Worm (Caenorhabditis elegans) whole organism, L2 larva: ENCODE results near the gene smg-6.
A peak's percentile ranks its signal among the peaks of the same experiment; 100 is the strongest.

Experiments
- C34F6.9 ChIP-seq: fragments of 150-350 bp; optimal IDR thresholded peaks from 2 replicates; lab custom pipeline; 2014; ENCODE audit warnings: missing biosample characterization, missing genetic modification characterization
- F13H6.1 ChIP-seq: sonication (generic microtip); optimal IDR thresholded peaks from 2 replicates; lab custom pipeline; 2016; ENCODE audit warnings: missing genetic modification characterization, missing compliant biosample characterization
- Y55F3AM.14 ChIP-seq: fragments of 200-800 bp; sonication (Bioruptor generic); optimal IDR thresholded peaks from 2 replicates; lab custom pipeline; 2018; ENCODE audit warnings: mild to moderate bottlenecking, missing genetic modification characterization, missing compliant biosample characterization
- alr-1 ChIP-seq: fragments of 150-350 bp; optimal IDR thresholded peaks from 2 replicates; lab custom pipeline; 2014; ENCODE audit warnings: missing biosample characterization, missing genetic modification characterization
- aly-2 ChIP-seq: fragments of 150-350 bp; optimal IDR thresholded peaks from 2 replicates; lab custom pipeline; 2014; ENCODE audit warnings: missing biosample characterization, missing genetic modification characterization
- ama-1 ChIP-seq: fragments of 150-350 bp; optimal IDR thresholded peaks from 2 replicates; lab custom pipeline; 2018; ENCODE audit warnings: inconsistent platforms
- blmp-1 ChIP-seq: sonication (generic microtip); optimal IDR thresholded peaks from 2 replicates; lab custom pipeline; 2017; ENCODE audit warnings: missing genetic modification characterization, mild to moderate bottlenecking, missing compliant biosample characterization, antibody characterized with exemption, moderate library complexity; ENCODE audit not compliant: insufficient read depth
- ceh-82 ChIP-seq: fragments of 150-350 bp; optimal IDR thresholded peaks from 2 replicates; lab custom pipeline; 2014; ENCODE audit warnings: missing biosample characterization, missing genetic modification characterization
- crh-2 ChIP-seq: sonication (generic microtip); optimal IDR thresholded peaks from 2 replicates; lab custom pipeline; 2017; ENCODE audit warnings: missing biosample characterization, missing genetic modification characterization
- dmd-4 ChIP-seq: sonication (generic microtip); optimal IDR thresholded peaks from 2 replicates; lab custom pipeline; 2017; ENCODE audit warnings: missing biosample characterization, missing genetic modification characterization
- elt-1 ChIP-seq: fragments of 150-350 bp; optimal IDR thresholded peaks from 2 replicates; lab custom pipeline; 2014; ENCODE audit warnings: missing biosample characterization, missing genetic modification characterization
- elt-3 ChIP-seq: sonication (generic microtip); optimal IDR thresholded peaks from 2 replicates; lab custom pipeline; 2017; ENCODE audit warnings: missing biosample characterization, missing genetic modification characterization
- fos-1 ChIP-seq: fragments of 150-350 bp; optimal IDR thresholded peaks from 2 replicates; lab custom pipeline; 2014; ENCODE audit warnings: missing biosample characterization, missing genetic modification characterization
- gmeb-1 ChIP-seq: fragments of 150-350 bp; optimal IDR thresholded peaks from 2 replicates; lab custom pipeline; 2014; ENCODE audit warnings: missing biosample characterization, missing genetic modification characterization
- lin-11 ChIP-seq: fragments of 150-350 bp; sonication (generic microtip); optimal IDR thresholded peaks from 2 replicates; lab custom pipeline; 2014; ENCODE audit warnings: missing biosample characterization, missing genetic modification characterization, inconsistent platforms, mixed read lengths
- lsy-2 ChIP-seq, 2 experiments: fragments of 150-350 bp in 1 of 2; sonication (generic microtip) in 1 of 2; optimal IDR thresholded peaks; 2 replicates each; lab custom pipeline; 2014 to 2017; ENCODE audit warnings: missing biosample characterization in 2 of 2, missing genetic modification characterization in 2 of 2
- mab-5 ChIP-seq: fragments of 150-350 bp; optimal IDR thresholded peaks from 2 replicates; lab custom pipeline; 2014; ENCODE audit warnings: missing biosample characterization, missing genetic modification characterization
- mbf-1 ChIP-seq: sonication (generic microtip); optimal IDR thresholded peaks from 2 replicates; lab custom pipeline; 2017; ENCODE audit warnings: missing biosample characterization, missing genetic modification characterization
- nhr-10 ChIP-seq: sonication (generic microtip); optimal IDR thresholded peaks from 2 replicates; lab custom pipeline; 2017; ENCODE audit warnings: missing biosample characterization, missing genetic modification characterization
- nhr-11 ChIP-seq: fragments of 150-350 bp; optimal IDR thresholded peaks from 2 replicates; lab custom pipeline; 2014; ENCODE audit warnings: missing biosample characterization, missing genetic modification characterization
- nhr-12 ChIP-seq: fragments of 150-350 bp; optimal IDR thresholded peaks from 2 replicates; lab custom pipeline; 2014; ENCODE audit warnings: missing biosample characterization, missing genetic modification characterization
- nhr-129 ChIP-seq: fragments of 150-350 bp; optimal IDR thresholded peaks from 2 replicates; lab custom pipeline; 2014; ENCODE audit warnings: missing biosample characterization, missing genetic modification characterization
- nhr-21 ChIP-seq: fragments of 150-350 bp; optimal IDR thresholded peaks from 2 replicates; lab custom pipeline; 2014; ENCODE audit warnings: missing biosample characterization, missing genetic modification characterization
- nhr-25 ChIP-seq: fragments of 150-350 bp; sonication (generic microtip); optimal IDR thresholded peaks from 3 replicates; lab custom pipeline; 2014; ENCODE audit warnings: missing biosample characterization, missing genetic modification characterization
- nhr-6 ChIP-seq: fragments of 150-350 bp; optimal IDR thresholded peaks from 2 replicates; lab custom pipeline; 2014; ENCODE audit warnings: missing biosample characterization, missing genetic modification characterization
- nhr-77 ChIP-seq: fragments of 150-350 bp; optimal IDR thresholded peaks from 2 replicates; lab custom pipeline; 2014; ENCODE audit warnings: missing biosample characterization, missing genetic modification characterization
- skn-1 ChIP-seq: sonication (generic microtip); optimal IDR thresholded peaks from 2 replicates; lab custom pipeline; 2017; ENCODE audit warnings: missing biosample characterization, missing genetic modification characterization
- sma-3 ChIP-seq: sonication (generic microtip); optimal IDR thresholded peaks from 2 replicates; lab custom pipeline; 2016; ENCODE audit warnings: missing genetic modification reagents, missing genetic modification characterization, missing compliant biosample characterization
- sma-9 ChIP-seq, 2 experiments: fragments of 150-350 bp in 1 of 2; sonication (generic microtip) in 1 of 2; optimal IDR thresholded peaks; 2 replicates each; lab custom pipeline; 2014 to 2016; ENCODE audit warnings: missing genetic modification characterization in 2 of 2, mild to moderate bottlenecking in 1 of 2, missing biosample characterization in 1 of 2, missing compliant biosample characterization in 1 of 2, missing genetic modification reagents in 1 of 2, moderate library complexity in 1 of 2
- snpc-4 ChIP-seq: fragments of 150-350 bp; optimal IDR thresholded peaks from 2 replicates; lab custom pipeline; 2014; ENCODE audit warnings: missing biosample characterization, missing genetic modification characterization
- unc-55 ChIP-seq: fragments of 150-350 bp; sonication (generic microtip); optimal IDR thresholded peaks from 3 replicates; lab custom pipeline; 2014; ENCODE audit warnings: missing biosample characterization, missing genetic modification reagents, missing genetic modification characterization
- unc-62 ChIP-seq: fragments of 150-350 bp; optimal IDR thresholded peaks from 2 replicates; lab custom pipeline; 2014; ENCODE audit warnings: missing biosample characterization, missing genetic modification reagents, missing genetic modification characterization
- ztf-1 ChIP-seq: fragments of 200-800 bp; sonication (Bioruptor generic); conservative IDR thresholded peaks from 2 replicates; pipeline ENCODE4 v1.3.6; 2022; ENCODE audit warnings: missing genetic modification characterization, missing compliant biosample characterization
- ztf-11 ChIP-seq: sonication (generic microtip); optimal IDR thresholded peaks from 2 replicates; lab custom pipeline; 2017; ENCODE audit warnings: missing biosample characterization, missing genetic modification characterization

The smg-6 gene

DNA sequence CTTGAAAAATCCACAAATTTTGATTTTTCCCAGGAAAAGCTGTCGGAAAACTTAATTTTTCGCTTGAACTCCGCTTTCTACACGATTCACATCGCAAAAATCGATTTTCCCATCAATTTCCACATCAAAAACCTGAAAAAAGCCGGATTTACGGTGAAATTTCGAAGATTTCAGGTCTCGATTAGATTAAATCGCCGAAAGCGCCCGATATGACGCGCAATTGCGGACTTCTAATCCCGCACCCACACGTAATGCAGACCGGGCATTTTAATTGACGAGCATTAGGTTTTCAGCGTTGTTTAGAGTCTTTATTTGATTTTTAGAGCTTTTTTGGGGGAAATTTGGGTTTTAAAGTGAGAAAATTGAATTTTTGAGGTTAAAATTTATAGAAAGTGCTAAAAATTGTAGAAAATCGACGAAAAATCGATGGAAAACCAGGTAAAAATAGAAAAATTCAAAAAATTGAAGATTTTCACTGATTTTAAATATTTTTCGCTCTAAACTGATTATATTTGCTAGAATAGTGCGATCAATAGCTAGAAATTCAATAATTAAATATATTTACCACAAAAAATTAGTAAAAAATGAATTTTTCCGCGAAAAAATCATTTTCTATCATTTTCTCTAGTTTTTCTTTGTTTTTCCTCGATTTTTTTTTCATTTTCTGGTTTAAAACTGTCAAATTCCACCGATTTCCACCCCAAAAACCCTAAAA is 13.5 kb downstream of the smg-6 start, which contains the start of gene Y54F10AL.1:
TSS of gene Y54F10AL.1 (plus strand) at position 665 of the 715 bp plus-strand sequence.
- TF ChIP-seq F13H6.1 (no peak), sma-3 (GFP tag; lab: Kevin White, UChicago) (no peak), nhr-129 (tag; lab: Kevin White, UChicago) (no peak), elt-3 (tag; lab: Kevin White, UChicago) (no peak), gmeb-1 (tag; lab: Kevin White, UChicago) (peak; percentile 16), unc-62 (GFP tag; lab: Kevin White, UChicago) (no peak), ama-1 (lab: Kevin White, UChicago) (peak; percentile 3), ztf-1 (GFP tag; lab: Robert Waterston, UW) (no peak), unc-55 (GFP tag; lab: Kevin White, UChicago) (peak; percentile 38), lsy-2 (tag; optimal IDR thresholded peaks at IDR 0.05; lab: Kevin White, UChicago) (peak; percentile 19 to 58), C34F6.9 (tag; lab: Kevin White, UChicago) (peak; percentile 25), nhr-77 (tag; lab: Kevin White, UChicago) (no peak), crh-2 (tag; lab: Kevin White, UChicago) (peak; percentile 58), nhr-25 (peak; percentile 3)

DNA sequence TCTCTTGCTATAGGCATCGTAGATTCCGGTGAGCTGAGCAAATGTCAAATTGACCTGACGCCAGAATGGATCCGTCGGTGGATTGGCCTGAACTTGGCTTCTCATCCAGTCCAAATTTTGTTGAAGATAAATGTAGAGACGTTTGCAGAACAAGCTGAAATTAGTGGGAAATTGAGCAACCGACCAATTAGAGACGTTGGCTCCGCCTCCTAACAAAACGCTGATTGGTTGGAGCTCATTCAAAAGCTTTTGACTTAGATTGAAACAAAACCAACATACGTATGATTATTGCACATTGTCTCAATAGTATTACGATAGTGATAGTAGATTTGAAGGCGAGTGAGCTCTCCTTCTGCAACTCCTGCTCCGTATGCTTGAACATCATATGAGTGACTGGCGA is 32.8 kb downstream of the smg-6 start:
- no peak for TF ChIP-seq nhr-10 (tag; lab: Kevin White, UChicago)
- no peak for TF ChIP-seq nhr-6
- no peak for TF ChIP-seq lin-11
- no peak for TF ChIP-seq Y55F3AM.14 (GFP tag; lab: Kevin White, UChicago)
- TF ChIP-seq elt-1: no peak
- no peak for TF ChIP-seq aly-2 (tag; lab: Kevin White, UChicago)
- no peak for TF ChIP-seq lsy-2 (tag; optimal IDR thresholded peaks at IDR 0.05; lab: Kevin White, UChicago)
- TF ChIP-seq unc-55 (GFP tag; lab: Kevin White, UChicago): no peak
- TF ChIP-seq sma-9 (GFP tag; optimal IDR thresholded peaks at IDR 0.05; lab: Kevin White, UChicago): no peak
- TF ChIP-seq sma-9 (tag; optimal IDR thresholded peaks at IDR 0.05; lab: Kevin White, UChicago): no peak
- no peak for TF ChIP-seq nhr-25
- TF ChIP-seq sma-3 (GFP tag; lab: Kevin White, UChicago): no peak
- no peak for TF ChIP-seq dmd-4 (tag; lab: Kevin White, UChicago)
- TF ChIP-seq C34F6.9 (tag; lab: Kevin White, UChicago): no peak
- TF ChIP-seq alr-1 (tag; lab: Kevin White, UChicago): no peak
- TF ChIP-seq snpc-4 (tag; lab: Kevin White, UChicago): no peak
- no peak for TF ChIP-seq unc-62 (GFP tag; lab: Kevin White, UChicago)

DNA sequence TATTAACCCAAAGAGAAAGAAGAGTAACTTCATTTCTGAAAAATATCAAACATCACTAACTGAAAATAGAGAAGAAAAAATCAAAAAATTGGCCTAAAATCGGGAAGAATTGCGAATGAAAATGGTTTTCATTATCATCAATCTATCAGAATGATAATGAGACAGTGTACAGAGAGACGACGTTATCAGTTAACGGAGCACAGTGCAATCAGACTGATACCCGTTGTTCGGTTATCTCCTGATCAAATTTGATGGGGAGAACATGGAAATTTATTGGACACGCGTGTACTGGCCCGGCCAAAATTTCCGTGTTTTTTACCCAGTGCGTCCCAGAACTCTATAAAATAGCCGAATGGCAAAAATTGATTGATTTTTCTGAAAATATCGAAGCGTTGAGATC is 34.3 kb downstream of the smg-6 start, which contains the start of gene Y54F10AM.8:
TSS of gene Y54F10AM.8 (minus strand) at position 35 of the 400 bp plus-strand sequence.
- peak; percentile 20 for TF ChIP-seq skn-1 (tag; lab: Kevin White, UChicago)
- no peak for TF ChIP-seq mab-5 (tag; lab: Kevin White, UChicago)
- no peak for TF ChIP-seq blmp-1 (tag; lab: Kevin White, UChicago)
- peak; percentile 4 for TF ChIP-seq gmeb-1 (tag; lab: Kevin White, UChicago)
- peak; percentile 87 for TF ChIP-seq fos-1
- TF ChIP-seq ceh-82 (tag; lab: Kevin White, UChicago): no peak
- TF ChIP-seq, all 48 proteins: peak for 3

DNA sequence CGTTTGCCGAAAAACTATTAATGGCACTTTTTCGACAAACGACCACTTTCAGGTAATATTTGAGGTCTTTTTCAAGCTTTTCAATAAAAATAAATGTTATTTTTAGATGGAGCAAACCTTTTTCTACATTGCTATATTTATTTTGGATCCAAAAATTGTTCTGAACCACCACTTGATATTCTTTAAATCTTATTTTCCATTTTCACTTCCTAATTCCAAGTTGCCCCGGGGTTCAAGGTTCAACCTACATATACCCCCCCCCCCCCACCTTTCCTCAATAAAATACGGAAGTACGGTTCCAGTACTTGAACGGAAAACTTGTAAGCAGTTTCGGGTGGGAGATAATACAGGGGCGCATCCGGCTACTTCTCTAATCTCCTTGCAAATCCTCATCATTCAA is 34.9 kb downstream of the smg-6 start, which contains the start of gene Y54F10AM.6:
TSS of gene Y54F10AM.6 (plus strand) at position 301 of the 400 bp plus-strand sequence.
- TF ChIP-seq nhr-25: no peak
- TF ChIP-seq nhr-12 (tag; lab: Kevin White, UChicago): no peak
- no peak for TF ChIP-seq elt-1
- TF ChIP-seq nhr-6: no peak
- no peak for TF ChIP-seq nhr-21 (tag; lab: Kevin White, UChicago)
- no peak for TF ChIP-seq blmp-1 (tag; lab: Kevin White, UChicago)
- no peak for TF ChIP-seq C34F6.9 (tag; lab: Kevin White, UChicago)
- TF ChIP-seq ztf-11 (tag; lab: Kevin White, UChicago): no peak
- no peak for TF ChIP-seq skn-1 (tag; lab: Kevin White, UChicago)
- no peak for TF ChIP-seq mbf-1
- no peak for TF ChIP-seq nhr-11 (tag; lab: Kevin White, UChicago)
